Worm (Caenorhabditis elegans) whole organism, mixed stage, embryonic: ENCODE measurements around the gene ZK418.5.

Experiments used
- snpc-4 ChIP-seq: fragments of 150-350 bp; optimal IDR thresholded peaks from 2 replicates; lab custom pipeline; 2014; ENCODE audit warnings: missing biosample characterization, missing genetic modification characterization
- sptf-1 ChIP-seq: sonication (generic microtip); optimal IDR thresholded peaks from 2 replicates; lab custom pipeline; 2017; ENCODE audit warnings: mild to moderate bottlenecking, missing genetic modification characterization, moderate library complexity, missing compliant biosample characterization
- tbx-8 ChIP-seq: fragments of 200-800 bp; sonication (Bioruptor generic); optimal IDR thresholded peaks from 2 replicates; lab custom pipeline; 2018; ENCODE audit warnings: mild to moderate bottlenecking, missing genetic modification characterization, moderate library complexity, missing compliant biosample characterization
- zip-8 ChIP-seq: fragments of 150-350 bp; optimal IDR thresholded peaks from 2 replicates; lab custom pipeline; 2014; ENCODE audit warnings: missing biosample characterization, missing genetic modification characterization

DNA sequence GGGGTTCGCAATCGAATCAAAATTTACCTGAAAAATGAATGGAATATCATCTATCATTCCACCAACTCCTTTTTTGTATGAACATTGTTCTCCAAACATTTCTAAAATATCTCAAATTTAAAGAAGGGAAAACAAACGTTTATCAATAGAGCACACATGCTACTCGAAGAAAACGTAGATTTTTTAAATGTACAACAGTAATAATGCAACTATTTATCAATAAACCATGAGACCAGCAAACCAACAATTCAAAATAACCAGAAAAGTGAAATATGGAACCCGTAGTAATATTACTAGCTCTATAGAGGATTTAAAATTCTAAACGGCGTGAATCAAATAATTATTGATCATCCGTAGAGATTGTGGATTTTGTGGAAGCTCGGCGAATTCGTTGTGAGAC is 5.1 kb upstream of the ZK418.5 start, which contains the start of gene ZK418.6:
- no peak for TF ChIP-seq snpc-4 (tag; lab: Kevin White, UChicago)
- TF ChIP-seq sptf-1 (tag; lab: Kevin White, UChicago): no peak
- TF ChIP-seq tbx-8 (GFP tag; lab: Kevin White, UChicago): no peak
- TF ChIP-seq zip-8 (tag; lab: Kevin White, UChicago): no peak
